Worm (Caenorhabditis elegans): ENCODE results near the gene F59F5.7.

The F59F5.7 gene

ce11 chrX:10566775-10567174 lies 7.5 kb downstream of the F59F5.7 start (continued):
- TF ChIP-seq mbf-1 (tag; optimal IDR thresholded peaks at IDR 0.05) (no peak), nhr-77 (tag; optimal IDR thresholded peaks at IDR 0.05) (no peak), sma-9 (GFP tag; optimal IDR thresholded peaks at IDR 0.05) (peak; percentile 37), sma-9 (tag; optimal IDR thresholded peaks at IDR 0.05) (no peak), lin-39 (tag; optimal IDR thresholded peaks at IDR 0.05) (no peak), nhr-6 (tag; optimal IDR thresholded peaks at IDR 0.05) (no peak), snpc-4 (tag; optimal IDR thresholded peaks at IDR 0.05) (no peak)

DNA sequence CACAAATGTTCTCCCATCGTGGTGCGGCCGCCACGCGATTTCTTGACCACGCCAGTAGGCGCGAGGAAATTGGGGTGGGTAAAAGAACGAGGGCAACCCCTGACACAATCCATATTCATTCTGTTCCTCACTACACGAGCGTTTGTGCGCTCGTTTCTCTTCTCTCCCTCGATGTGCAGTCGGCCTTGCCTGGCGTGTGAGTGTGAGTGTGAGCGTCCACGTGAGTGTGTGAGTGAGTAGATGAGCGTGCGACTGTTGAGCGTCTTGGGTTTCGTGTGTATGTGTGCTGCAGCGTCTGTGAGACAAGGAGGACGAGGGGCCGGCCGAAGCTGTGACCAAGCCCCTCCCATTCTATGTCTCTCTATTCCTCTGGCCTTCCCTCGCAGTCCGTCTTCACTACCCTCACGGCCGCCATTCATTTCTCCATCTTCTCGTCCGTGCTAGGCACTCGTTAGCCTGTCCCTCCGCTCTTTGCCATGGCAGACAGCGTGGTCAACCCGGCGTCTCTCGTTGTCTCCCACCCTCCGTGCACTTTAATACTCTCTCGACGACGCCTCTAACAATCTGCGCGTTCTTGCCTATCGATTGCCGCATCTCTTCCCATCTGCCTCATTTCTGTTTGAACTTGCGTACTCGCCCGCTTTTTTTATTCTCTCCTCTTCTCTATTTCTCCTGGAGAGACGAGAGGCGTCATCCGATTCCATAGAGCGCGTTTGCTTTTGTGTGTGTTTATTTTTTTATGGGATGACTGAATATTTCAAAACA lies 9.3 kb downstream of the F59F5.7 start:
- peak; percentile 92 for TF ChIP-seq sem-4 (tag; optimal IDR thresholded peaks at IDR 0.05)
- TF ChIP-seq nhr-21 (tag; optimal IDR thresholded peaks at IDR 0.05) = peak; percentile 95
- TF ChIP-seq ama-1 (optimal IDR thresholded peaks at IDR 0.05) = peak; percentile 92
- TF ChIP-seq unc-55 (GFP tag; optimal IDR thresholded peaks at IDR 0.05) = peak; percentile 94
- peak; percentile 81 for TF ChIP-seq ztf-11 (tag; optimal IDR thresholded peaks at IDR 0.05)
- TF ChIP-seq alr-1 (tag; optimal IDR thresholded peaks at IDR 0.05) = peak; percentile 81
- peak; percentile 88 for TF ChIP-seq mab-5 (tag; optimal IDR thresholded peaks at IDR 0.05)
- no peak for TF ChIP-seq ztf-1 (GFP tag; conservative IDR thresholded peaks at IDR 0.05)
- TF ChIP-seq R02D3.7 (tag; optimal IDR thresholded peaks at IDR 0.05) = no peak
- peak; percentile 87 for TF ChIP-seq Y55F3AM.14 (GFP tag; optimal IDR thresholded peaks at IDR 0.05)
- peak; percentile 75 for TF ChIP-seq nhr-10 (tag; optimal IDR thresholded peaks at IDR 0.05)
- TF ChIP-seq elt-3 (tag; optimal IDR thresholded peaks at IDR 0.05) = no peak
- peak; percentile 95 for TF ChIP-seq sma-9 (GFP tag; optimal IDR thresholded peaks at IDR 0.05)
- no peak for TF ChIP-seq sma-9 (tag; optimal IDR thresholded peaks at IDR 0.05)
- TF ChIP-seq zag-1 (tag; optimal IDR thresholded peaks at IDR 0.05) = peak; percentile 84
- no peak for TF ChIP-seq dmd-4 (tag; optimal IDR thresholded peaks at IDR 0.05)
- TF ChIP-seq snpc-4 (tag; optimal IDR thresholded peaks at IDR 0.05) = peak; percentile 59
- peak; percentile 66 for TF ChIP-seq nhr-237 (tag; optimal IDR thresholded peaks at IDR 0.05)
- peak; percentile 68 for TF ChIP-seq nhr-11 (tag; optimal IDR thresholded peaks at IDR 0.05)
- TF ChIP-seq mbf-1 (tag; optimal IDR thresholded peaks at IDR 0.05) = peak; percentile 8
- peak; percentile 96 for TF ChIP-seq peb-1 (tag; optimal IDR thresholded peaks at IDR 0.05)
- peak; percentile 47 for TF ChIP-seq skn-1 (tag; optimal IDR thresholded peaks at IDR 0.05)
- TF ChIP-seq C34F6.9 (tag; optimal IDR thresholded peaks at IDR 0.05) = peak; percentile 95
- no peak for TF ChIP-seq nhr-23 (tag; optimal IDR thresholded peaks at IDR 0.05)
- peak; percentile 89 for TF ChIP-seq nhr-6 (tag; optimal IDR thresholded peaks at IDR 0.05)
- TF ChIP-seq F13H6.1 (tag; optimal IDR thresholded peaks at IDR 0.05) = peak; percentile 100
- peak; percentile 67 for TF ChIP-seq gmeb-1 (tag; optimal IDR thresholded peaks at IDR 0.05)
- TF ChIP-seq ztf-4 (tag; optimal IDR thresholded peaks at IDR 0.05) = peak; percentile 53
- no peak for TF ChIP-seq nhr-12 (tag; optimal IDR thresholded peaks at IDR 0.05)
- peak; percentile 88 for TF ChIP-seq lin-13 (GFP tag; optimal IDR thresholded peaks at IDR 0.05)
- TF ChIP-seq unc-39 (tag; optimal IDR thresholded peaks at IDR 0.05) = peak; percentile 78
- TF ChIP-seq unc-62 (GFP tag; optimal IDR thresholded peaks at IDR 0.05) = peak; percentile 31
- TF ChIP-seq lin-39 (tag; optimal IDR thresholded peaks at IDR 0.05) = peak; percentile 33
- peak; percentile 87 for TF ChIP-seq fos-1 (tag; optimal IDR thresholded peaks at IDR 0.05)
- TF ChIP-seq lin-11 (tag; optimal IDR thresholded peaks at IDR 0.05) = peak; percentile 80
- peak; percentile 38 for TF ChIP-seq ZK546.5 (tag; optimal IDR thresholded peaks at IDR 0.05)
- TF ChIP-seq sma-3 (GFP tag; optimal IDR thresholded peaks at IDR 0.05) = peak; percentile 96
- TF ChIP-seq elt-1 (tag; optimal IDR thresholded peaks at IDR 0.05) = no peak
- TF ChIP-seq nhr-77 (tag; optimal IDR thresholded peaks at IDR 0.05) = peak; percentile 28
- peak; percentile 89 for TF ChIP-seq ceh-16 (tag; optimal IDR thresholded peaks at IDR 0.05)
- TF ChIP-seq egl-27 (tag; optimal IDR thresholded peaks at IDR 0.05) = peak; percentile 93
- TF ChIP-seq ceh-82 (tag; optimal IDR thresholded peaks at IDR 0.05) = peak; percentile 41
- TF ChIP-seq mdl-1 (tag; optimal IDR thresholded peaks at IDR 0.05) = peak; percentile 86 to 98
- TF ChIP-seq aly-2 (tag; optimal IDR thresholded peaks at IDR 0.05) = no peak
- peak; percentile 64 to 88 for TF ChIP-seq lsy-2 (tag; optimal IDR thresholded peaks at IDR 0.05)
- TF ChIP-seq nhr-25 (tag; optimal IDR thresholded peaks at IDR 0.05) = peak; percentile 93
- peak; percentile 29 for TF ChIP-seq blmp-1 (tag; optimal IDR thresholded peaks at IDR 0.05; ENCODE audit: insufficient read depth)
- peak; percentile 96 for TF ChIP-seq crh-2 (tag; optimal IDR thresholded peaks at IDR 0.05)
- TF ChIP-seq nhr-129 (tag; optimal IDR thresholded peaks at IDR 0.05) = peak; percentile 91

All from whole organism, L2 larva.